Fruit fly (Drosophila melanogaster) whole organism, larva: ENCODE data around the gene mRpL47.

Source experiments
- noc ChIP-seq: fragments of 200-800 bp; sonication (Bioruptor generic); optimal IDR thresholded peaks from 3 replicates; lab custom pipeline; 2019; ENCODE audit warnings: missing biosample characterization, mild to moderate bottlenecking, missing genetic modification characterization, moderate library complexity

mRpL47 gene

dm6 chr3R:9515860-9516344 lies at the start of gene mRpL47, which contains the start of the genes CG8176 and Kdm3:
Gene mRpL47, minus strand, starts transcription at chr3R:9515908.
Gene CG8176, plus strand, starts transcription at chr3R:9516007.
Gene Kdm3, plus strand, starts transcription at chr3R:9516007.
- peak; percentile 42 for TF ChIP-seq noc (tag; lab: Kevin White, UChicago)

dm6 chr3R:9563240-9563992 lies 47.7 kb upstream of the mRpL47 start, which contains the start of the genes CG9393 and Vps45:
Gene CG9393, minus strand, starts transcription at chr3R:9563673.
Gene Vps45, plus strand, starts transcription at chr3R:9563924.
- TF ChIP-seq noc (tag; lab: Kevin White, UChicago): no peak

- TF ChIP-seq noc (tag; lab: Kevin White, UChicago): no peak
Measured at dm6 chr3R:9561121-9561520, 45.4 kb upstream of the mRpL47 start.

- peak; percentile 61 for TF ChIP-seq noc (tag; lab: Kevin White, UChicago)
Measured at dm6 chr3R:9559413-9560014, 43.8 kb upstream of the mRpL47 start, which contains the start of the genes AP-1mu and MBD-like. Gene AP-1mu, minus strand, starts transcription at chr3R:9559525. Gene MBD-like, plus strand, starts transcription at chr3R:9559760.

- peak; percentile 50 for TF ChIP-seq noc (tag; lab: Kevin White, UChicago)
Measured at dm6 chr3R:9555334-9555974, 39.7 kb upstream of the mRpL47 start, which contains the start of the genes CG9386 and BckdhA. Gene CG9386, minus strand, starts transcription at chr3R:9555408. Gene BckdhA, plus strand, starts transcription at chr3R:9555785.

dm6 chr3R:9551659-9552435 lies 36.1 kb upstream of the mRpL47 start, which contains the start of the genes mura and RnpS1:
Gene mura, minus strand, starts transcription at chr3R:9551806.
Gene RnpS1, plus strand, starts transcription at chr3R:9552034.
- TF ChIP-seq noc (tag; lab: Kevin White, UChicago): peak; percentile 61

dm6 chr3R:9551013-9551658 lies 35.4 kb upstream of the mRpL47 start:
- TF ChIP-seq noc (tag; lab: Kevin White, UChicago): no peak

- TF ChIP-seq noc (tag; lab: Kevin White, UChicago): no peak
Measured at dm6 chr3R:9550265-9551012, 34.7 kb upstream of the mRpL47 start.

- TF ChIP-seq noc (tag; lab: Kevin White, UChicago): no peak
Measured at dm6 chr3R:9548769-9549168, 33.1 kb upstream of the mRpL47 start.

dm6 chr3R:9546808-9547381 lies 31.2 kb upstream of the mRpL47 start:
- TF ChIP-seq noc (tag; lab: Kevin White, UChicago): no peak

dm6 chr3R:9543495-9544180 lies 27.9 kb upstream of the mRpL47 start:
- TF ChIP-seq noc (tag; lab: Kevin White, UChicago): no peak

- TF ChIP-seq noc (tag; lab: Kevin White, UChicago): no peak
Measured at dm6 chr3R:9534595-9535217, 19.0 kb upstream of the mRpL47 start.
